Fruit fly (Drosophila melanogaster) whole organism: Measurements from ENCODE around the gene PolA2.

Experiments
- CG8478 ChIP-seq: fragments of >200 bp; optimal IDR thresholded peaks from 2 replicates; lab custom pipeline; 2018; ENCODE audit warnings: inconsistent platforms
- EcR ChIP-seq, 2 experiments: fragments of >200 bp; optimal IDR thresholded peaks; 2 replicates each; lab custom pipeline; 2017; ENCODE audit warnings: missing biosample characterization in 2 of 2, missing genetic modification characterization in 2 of 2, missing genetic modification reagents in 2 of 2
- pan ChIP-seq: fragments of >200 bp; optimal IDR thresholded peaks from 2 replicates; lab custom pipeline; 2017
- psq ChIP-seq: fragments of >200 bp; optimal IDR thresholded peaks from 2 replicates; lab custom pipeline; 2017
- usp ChIP-seq: fragments of >200 bp; optimal IDR thresholded peaks from 2 replicates; lab custom pipeline; 2017; ENCODE audit warnings: missing biosample characterization, missing genetic modification characterization, mixed read lengths

DNA sequence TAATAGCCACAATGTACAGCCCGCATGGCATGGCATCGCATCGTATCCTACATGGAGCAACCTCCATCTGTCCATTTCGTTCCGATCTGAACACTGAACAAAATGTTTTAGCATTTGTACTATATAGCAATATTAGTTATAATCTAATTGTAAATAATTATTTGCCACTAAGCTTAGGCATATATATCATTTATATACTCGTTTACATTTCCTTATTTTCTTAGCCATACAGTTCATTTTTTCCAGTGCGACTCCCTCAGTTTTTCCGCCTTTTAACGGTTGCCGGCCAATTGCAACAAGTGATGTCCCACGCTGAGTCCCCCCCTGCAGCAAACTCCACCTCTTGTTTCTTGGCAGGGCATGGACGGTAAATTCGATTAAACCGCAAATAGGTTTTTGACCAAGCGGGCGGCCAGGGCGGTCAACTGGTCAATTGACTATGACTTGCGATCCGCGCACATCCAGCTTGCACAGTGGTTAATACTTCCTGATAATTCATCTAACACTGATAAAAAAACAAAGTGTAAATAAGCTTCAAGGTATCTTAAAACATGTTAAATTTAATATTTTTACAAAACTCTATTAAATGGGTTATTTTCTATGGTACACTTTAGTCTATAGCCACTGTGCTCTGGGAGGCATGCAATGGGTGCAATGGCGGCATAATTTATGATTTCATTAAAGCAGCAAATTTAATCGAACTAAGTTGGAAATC is 29.2 kb upstream of the PolA2 start:
- no peak for TF ChIP-seq EcR (GFP tag; optimal IDR thresholded peaks at IDR 0.05; lab: Kevin White, UChicago)
- no peak for TF ChIP-seq pan (lab: Kevin White, UChicago)
- TF ChIP-seq psq (lab: Kevin White, UChicago), result no peak
- TF ChIP-seq CG8478 (lab: Kevin White, UChicago), result no peak
- no peak for TF ChIP-seq usp
